Fruit fly (Drosophila melanogaster) whole organism, embryonic: Measurements from ENCODE around the gene rno.

Experiments
- Aef1 ChIP-seq: fragments of 200-800 bp; sonication (Bioruptor generic); IDR thresholded peaks from 3 replicates; pipeline ENCODE4 v1.3.6; 2022; ENCODE audit warnings: missing biosample characterization, missing genetic modification characterization
- BtbVII ChIP-seq: fragments of 200-800 bp; sonication (Bioruptor generic); optimal IDR thresholded peaks from 3 replicates; lab custom pipeline; 2017; ENCODE audit warnings: missing biosample characterization, mild to moderate bottlenecking, missing genetic modification characterization
- CG12769 ChIP-seq: fragments of 200-800 bp; sonication (Bioruptor generic); optimal IDR thresholded peaks from 2 replicates; lab custom pipeline; 2019; ENCODE audit warnings: missing biosample characterization, mild to moderate bottlenecking, missing genetic modification characterization, moderate library complexity
- CG13296 ChIP-seq: fragments of 200-800 bp; sonication (Bioruptor generic); optimal IDR thresholded peaks from 3 replicates; lab custom pipeline; 2018; ENCODE audit warnings: missing biosample characterization, mild to moderate bottlenecking, missing genetic modification characterization
- CG16813 ChIP-seq: fragments of 200-800 bp; sonication (Bioruptor generic); IDR thresholded peaks from 3 replicates; pipeline ENCODE4 v1.3.6; 2022; ENCODE audit warnings: missing biosample characterization, missing genetic modification characterization; ENCODE audit not compliant: partially characterized antibody
- CG17568 ChIP-seq: fragments of 200-800 bp; sonication (Bioruptor generic); optimal IDR thresholded peaks from 2 replicates; lab custom pipeline; 2018; ENCODE audit warnings: missing biosample characterization, mild to moderate bottlenecking, missing genetic modification characterization, moderate library complexity
- CG17912 ChIP-seq: fragments of 200-800 bp; sonication (Bioruptor generic); optimal IDR thresholded peaks from 2 replicates; lab custom pipeline; 2018; ENCODE audit warnings: missing biosample characterization, mild to moderate bottlenecking, missing genetic modification characterization
- CG18011 ChIP-seq: fragments of 200-800 bp; sonication (Bioruptor generic); optimal IDR thresholded peaks from 2 replicates; lab custom pipeline; 2017; ENCODE audit warnings: missing biosample characterization, missing genetic modification characterization, mild to moderate bottlenecking, moderate library complexity, missing genotype
- CG2129 ChIP-seq: fragments of 200-800 bp; sonication (Bioruptor generic); IDR thresholded peaks from 2 replicates; pipeline ENCODE4 v1.3.6; 2022; ENCODE audit warnings: missing biosample characterization, missing genetic modification characterization; ENCODE audit not compliant: partially characterized antibody
- CG2889 ChIP-seq: fragments of 200-800 bp; sonication (Bioruptor generic); IDR thresholded peaks from 3 replicates; pipeline ENCODE4 v1.3.6; 2022; ENCODE audit warnings: missing biosample characterization, missing genetic modification characterization
- CG33557 ChIP-seq: fragments of 200-800 bp; sonication (Bioruptor generic); optimal IDR thresholded peaks from 2 replicates; lab custom pipeline; 2019; ENCODE audit warnings: missing biosample characterization, mild to moderate bottlenecking, missing genetic modification characterization, moderate library complexity
- CG34376 ChIP-seq: fragments of 200-800 bp; sonication (Bioruptor generic); optimal IDR thresholded peaks from 2 replicates; lab custom pipeline; 2018; ENCODE audit warnings: missing biosample characterization, mild to moderate bottlenecking, missing genetic modification characterization
- CG4730 ChIP-seq: fragments of 200-800 bp; sonication (Bioruptor generic); IDR thresholded peaks from 2 replicates; pipeline ENCODE4 v1.3.6; 2022; ENCODE audit warnings: missing biosample characterization, missing genetic modification characterization
- CG6654 ChIP-seq: fragments of 200-800 bp; sonication (Bioruptor generic); optimal IDR thresholded peaks from 2 replicates; lab custom pipeline; 2017; ENCODE audit warnings: missing biosample characterization, mild to moderate bottlenecking, missing genetic modification characterization
- CG6683 ChIP-seq: fragments of 200-800 bp; sonication (Bioruptor generic); optimal IDR thresholded peaks from 2 replicates; lab custom pipeline; 2017; ENCODE audit warnings: missing biosample characterization, mild to moderate bottlenecking, missing genetic modification characterization, missing genetic modification reagents
- CG7963 ChIP-seq: fragments of 200-800 bp; sonication (Bioruptor generic); IDR thresholded peaks from 3 replicates; pipeline ENCODE4 v1.3.6; 2022; ENCODE audit warnings: missing biosample characterization, missing genetic modification characterization; ENCODE audit not compliant: partially characterized antibody
- CG8478 ChIP-seq: fragments of >200 bp; optimal IDR thresholded peaks from 2 replicates; lab custom pipeline; 2018
- CG9797 ChIP-seq: fragments of 200-800 bp; sonication (Bioruptor generic); optimal IDR thresholded peaks from 3 replicates; lab custom pipeline; 2018; ENCODE audit warnings: missing biosample characterization, mild to moderate bottlenecking, missing genetic modification characterization
- Dp ChIP-seq: fragments of 200-800 bp; sonication (Bioruptor generic); optimal IDR thresholded peaks from 2 replicates; lab custom pipeline; 2018; ENCODE audit warnings: missing biosample characterization, mild to moderate bottlenecking, missing genetic modification characterization, moderate library complexity
- Gsc ChIP-seq: fragments of 200-800 bp; sonication (Bioruptor generic); IDR thresholded peaks from 2 replicates; pipeline ENCODE4 v1.3.6; 2022; ENCODE audit warnings: missing biosample characterization, missing genetic modification characterization
- Gug ChIP-seq: fragments of 200-800 bp; sonication (Bioruptor generic); IDR thresholded peaks from 4 replicates; pipeline ENCODE4 v1.3.6; 2022; ENCODE audit warnings: missing biosample characterization, missing genetic modification characterization
- HmgD ChIP-seq: fragments of 200-800 bp; sonication (Bioruptor generic); optimal IDR thresholded peaks from 3 replicates; lab custom pipeline; 2016; ENCODE audit warnings: missing biosample characterization, missing genetic modification characterization
- HmgZ ChIP-seq: fragments of 200-800 bp; sonication (Bioruptor generic); optimal IDR thresholded peaks from 2 replicates; lab custom pipeline; 2018; ENCODE audit warnings: missing biosample characterization, mild to moderate bottlenecking, missing genetic modification characterization
- Hmx ChIP-seq: fragments of 200-800 bp; sonication (Bioruptor generic); optimal IDR thresholded peaks from 2 replicates; lab custom pipeline; 2016; ENCODE audit warnings: missing biosample characterization, missing genetic modification characterization
- MBD-R2 ChIP-seq: fragments of 200-800 bp; sonication (Bioruptor generic); IDR thresholded peaks from 2 replicates; pipeline ENCODE4 v1.3.6; 2022; ENCODE audit warnings: missing biosample characterization, missing genetic modification characterization
- Max ChIP-seq: fragments of 200-800 bp; sonication (Bioruptor generic); optimal IDR thresholded peaks from 2 replicates; lab custom pipeline; 2016; ENCODE audit warnings: missing biosample characterization, mild to moderate bottlenecking, missing genetic modification characterization
- NFAT ChIP-seq: fragments of 200-800 bp; sonication (Bioruptor generic); IDR thresholded peaks from 2 replicates; pipeline ENCODE4 v1.3.6; 2022; ENCODE audit warnings: missing biosample characterization, missing genetic modification characterization
- Nf-YC ChIP-seq: fragments of 200-800 bp; optimal IDR thresholded peaks from 3 replicates; lab custom pipeline; 2019; ENCODE audit warnings: missing biosample characterization, mild to moderate bottlenecking, missing genetic modification characterization, moderate library complexity
- Oli ChIP-seq: fragments of 200-800 bp; sonication (Bioruptor generic); optimal IDR thresholded peaks from 2 replicates; lab custom pipeline; 2018; ENCODE audit warnings: missing biosample characterization, mild to moderate bottlenecking, missing genetic modification characterization, moderate library complexity
- Stat92E ChIP-seq, 3 experiments: fragments of >200 bp in 2 of 3; fragments of 200-800 bp in 1 of 3; sonication (Bioruptor generic) in 1 of 3; optimal IDR thresholded peaks; 2 replicates each; lab custom pipeline; 2017 to 2019; ENCODE audit warnings: missing biosample characterization in 3 of 3, missing genetic modification characterization in 3 of 3, mild to moderate bottlenecking in 1 of 3, moderate library complexity in 1 of 3
- bbx ChIP-seq: fragments of 200-800 bp; sonication (Bioruptor generic); IDR thresholded peaks from 2 replicates; pipeline ENCODE4 v1.3.6; 2022; ENCODE audit warnings: missing biosample characterization, missing genetic modification characterization; ENCODE audit not compliant: partially characterized antibody
- caup ChIP-seq: fragments of 200-800 bp; sonication (Bioruptor generic); optimal IDR thresholded peaks from 3 replicates; lab custom pipeline; 2017; ENCODE audit warnings: missing biosample characterization, mild to moderate bottlenecking, missing genetic modification characterization, moderate library complexity; ENCODE audit not compliant: severe bottlenecking
- dysf ChIP-seq: fragments of 200-800 bp; sonication (Bioruptor generic); IDR thresholded peaks from 3 replicates; pipeline ENCODE4 v1.3.6; 2022; ENCODE audit warnings: missing biosample characterization, missing genetic modification characterization
- eve ChIP-seq, 2 experiments: fragments of >200 bp; optimal IDR thresholded peaks; 2 replicates each; lab custom pipeline; 2017; ENCODE audit warnings: missing biosample characterization in 2 of 2, missing genetic modification characterization in 2 of 2
- fd3F ChIP-seq: fragments of 200-800 bp; sonication (Bioruptor generic); optimal IDR thresholded peaks from 2 replicates; lab custom pipeline; 2018; ENCODE audit warnings: missing biosample characterization, mild to moderate bottlenecking, missing genetic modification characterization, moderate library complexity
- grau ChIP-seq: fragments of 200-800 bp; optimal IDR thresholded peaks from 3 replicates; lab custom pipeline; 2019; ENCODE audit warnings: missing biosample characterization, mild to moderate bottlenecking, missing genetic modification characterization, moderate library complexity
- kah ChIP-seq: fragments of 200-800 bp; sonication (Bioruptor generic); optimal IDR thresholded peaks from 2 replicates; lab custom pipeline; 2018; ENCODE audit warnings: missing biosample characterization, mild to moderate bottlenecking, missing genetic modification characterization
- knrl ChIP-seq: fragments of 200-800 bp; sonication (Bioruptor generic); IDR thresholded peaks from 3 replicates; pipeline ENCODE4 v1.3.6; 2022; ENCODE audit warnings: missing biosample characterization, missing genetic modification characterization; ENCODE audit not compliant: partially characterized antibody
- luna ChIP-seq: fragments of 200-800 bp; sonication (Bioruptor generic); optimal IDR thresholded peaks from 2 replicates; lab custom pipeline; 2016; ENCODE audit warnings: missing biosample characterization, missing genetic modification characterization
- maf-S ChIP-seq: fragments of 200-800 bp; sonication (Bioruptor generic); optimal IDR thresholded peaks from 2 replicates; lab custom pipeline; 2016; ENCODE audit warnings: missing biosample characterization, missing genetic modification characterization
- nerfin-1 ChIP-seq: fragments of 200-800 bp; sonication (Bioruptor generic); optimal IDR thresholded peaks from 3 replicates; lab custom pipeline; 2019; ENCODE audit warnings: missing biosample characterization, mild to moderate bottlenecking, missing genetic modification characterization, moderate library complexity
- odd ChIP-seq: fragments of 200-800 bp; sonication (Bioruptor generic); optimal IDR thresholded peaks from 2 replicates; lab custom pipeline; 2017; ENCODE audit warnings: missing biosample characterization, mild to moderate bottlenecking, missing genetic modification characterization
- peb ChIP-seq: fragments of 200-800 bp; sonication (Bioruptor generic); IDR thresholded peaks from 2 replicates; pipeline ENCODE4 v1.3.6; 2022; ENCODE audit warnings: missing biosample characterization, missing genetic modification characterization
- pum ChIP-seq: fragments of 200-800 bp; sonication (Bioruptor generic); optimal IDR thresholded peaks from 2 replicates; lab custom pipeline; 2016; ENCODE audit warnings: missing biosample characterization, missing genetic modification characterization
- repo ChIP-seq: fragments of 200-800 bp; sonication (Bioruptor generic); optimal IDR thresholded peaks from 2 replicates; lab custom pipeline; 2016; ENCODE audit warnings: missing biosample characterization, missing genetic modification characterization
- sim ChIP-seq: fragments of 200-800 bp; sonication (Bioruptor generic); IDR thresholded peaks from 2 replicates; pipeline ENCODE4 v1.3.6; 2022; ENCODE audit warnings: missing biosample characterization, missing genetic modification characterization
- sisA ChIP-seq: fragments of 200-800 bp; sonication (Bioruptor generic); IDR thresholded peaks from 2 replicates; pipeline ENCODE4 v1.3.6; 2022; ENCODE audit warnings: missing biosample characterization, missing genetic modification characterization
- slou ChIP-seq: fragments of 200-800 bp; sonication (Bioruptor generic); optimal IDR thresholded peaks from 3 replicates; lab custom pipeline; 2016; ENCODE audit warnings: missing biosample characterization, missing genetic modification characterization
- wek ChIP-seq: fragments of 200-800 bp; sonication (Bioruptor generic); optimal IDR thresholded peaks from 3 replicates; lab custom pipeline; 2018; ENCODE audit warnings: missing biosample characterization, mild to moderate bottlenecking, missing genetic modification characterization, moderate library complexity

rno gene

DNA sequence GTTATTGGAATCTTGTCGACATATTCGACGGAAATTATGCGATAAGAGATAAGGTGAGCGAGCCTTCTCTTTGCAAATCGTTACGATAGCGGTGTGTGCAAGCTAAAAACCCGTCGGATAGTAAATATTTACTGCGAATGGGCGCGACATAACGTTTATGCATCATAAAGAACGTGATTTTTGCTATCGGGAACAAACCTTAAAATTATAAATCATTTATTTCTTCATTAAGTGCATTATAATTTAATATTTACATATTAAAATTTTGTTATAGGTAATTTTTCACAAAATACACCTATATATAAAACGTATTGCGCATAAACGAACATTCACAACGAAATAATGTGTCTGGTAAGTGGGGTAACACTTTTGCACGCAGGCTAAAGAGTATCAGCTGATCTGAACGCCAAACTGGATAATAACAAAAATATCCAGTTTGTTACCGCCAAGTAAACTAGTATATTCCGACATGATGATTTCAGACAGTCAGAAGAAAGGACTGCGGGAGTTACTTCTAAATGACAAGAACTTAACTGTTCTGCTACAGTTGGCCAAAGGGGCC is 6.2 kb upstream of the rno start, which contains the start of the genes Gk1 and CG13876 (continued):
- TF ChIP-seq knrl (GFP tag; lab: Robert Waterston, UW) (no peak; the same call in 2 of the 3 replicates), Dp (GFP tag; lab: Kevin White, UChicago) (peak; percentile 33), sim (GFP tag; lab: Robert Waterston, UW) (peak; percentile 91), NFAT (GFP tag; lab: Robert Waterston, UW) (peak; percentile 79), dysf (peak; percentile 95), CG17912 (GFP tag; lab: Kevin White, UChicago) (peak; percentile 86), BtbVII (peak; percentile 97), Max (peak; percentile 90), Aef1 (GFP tag; lab: Robert Waterston, UW) (peak; percentile 90), CG13296 (peak; percentile 97), CG6654 (GFP tag; lab: Kevin White, UChicago) (peak; percentile 66), sisA (GFP tag; lab: Robert Waterston, UW) (peak; percentile 81), MBD-R2 (GFP tag; lab: Robert Waterston, UW) (peak; percentile 94), CG34376 (GFP tag; lab: Kevin White, UChicago) (peak; percentile 98), HmgD (GFP tag; lab: Kevin White, UChicago) (no peak), wek (peak; percentile 51), bbx (GFP tag; lab: Robert Waterston, UW) (no peak), CG2129 (GFP tag; lab: Robert Waterston, UW) (no peak), CG9797 (GFP tag; lab: Kevin White, UChicago) (peak; percentile 24), Stat92E (GFP tag; optimal IDR thresholded peaks at IDR 0.05; lab: Kevin White, UChicago) (peak in 1 of 3 experiments; percentile 70), luna (no peak), grau (peak; percentile 96), peb (GFP tag; lab: Robert Waterston, UW) (peak; percentile 78), CG6683 (GFP tag; lab: Kevin White, UChicago) (peak; percentile 92), CG8478 (lab: Kevin White, UChicago) (no peak), Gsc (GFP tag; lab: Robert Waterston, UW) (no peak), CG16813 (GFP tag; lab: Robert Waterston, UW) (no peak), Oli (tag; lab: Kevin White, UChicago) (peak; percentile 93), CG33557 (GFP tag; lab: Kevin White, UChicago) (peak; percentile 92), eve (GFP tag; optimal IDR thresholded peaks at IDR 0.05; lab: Kevin White, UChicago) (no peak), Hmx (GFP tag; lab: Kevin White, UChicago) (no peak), HmgZ (tag; lab: Kevin White, UChicago) (peak; percentile 98), CG12769 (peak; percentile 95), maf-S (GFP tag; lab: Kevin White, UChicago) (peak; percentile 28), Gug (GFP tag; lab: Robert Waterston, UW) (peak; percentile 57; the same call in 2 of the 4 replicates), CG7963 (GFP tag; lab: Robert Waterston, UW) (no peak), CG2889 (GFP tag; lab: Robert Waterston, UW) (peak; percentile 69), CG18011 (GFP tag; lab: Kevin White, UChicago) (peak; percentile 80), CG4730 (peak; percentile 85), slou (GFP tag; lab: Kevin White, UChicago) (peak; percentile 72), odd (GFP tag; lab: Kevin White, UChicago) (peak; percentile 93), pum (peak; percentile 29), CG17568 (GFP tag; lab: Kevin White, UChicago) (no peak), caup (GFP tag; lab: Kevin White, UChicago) (peak; percentile 95), nerfin-1 (tag; lab: Kevin White, UChicago) (peak; percentile 95), Nf-YC (tag; lab: Kevin White, UChicago) (peak; percentile 90), repo (GFP tag; lab: Kevin White, UChicago) (no peak), kah (peak; percentile 89), fd3F (GFP tag; lab: Kevin White, UChicago) (peak; percentile 93)
